Fruit fly (Drosophila melanogaster) whole organism, embryonic: Measurements from ENCODE around the gene CG14636.

Experiments
- Abd-B ChIP-seq: fragments of 200-800 bp; sonication (Bioruptor generic); optimal IDR thresholded peaks from 2 replicates; lab custom pipeline; 2018; ENCODE audit warnings: missing biosample characterization, mild to moderate bottlenecking, missing genetic modification characterization, moderate library complexity
- Atf6 ChIP-seq: fragments of 200-800 bp; sonication (Bioruptor generic); IDR thresholded peaks from 2 replicates; pipeline ENCODE4 v1.3.6; 2022; ENCODE audit warnings: missing biosample characterization, missing genetic modification characterization
- CG10321 ChIP-seq: fragments of 200-800 bp; sonication (Bioruptor generic); IDR thresholded peaks from 2 replicates; pipeline ENCODE4 v1.3.6; 2022; ENCODE audit warnings: missing biosample characterization, missing genetic modification characterization
- CG10366 ChIP-seq: fragments of 200-800 bp; sonication (Bioruptor generic); IDR thresholded peaks from 2 replicates; pipeline ENCODE4 v1.3.6; 2022; ENCODE audit warnings: missing biosample characterization, missing genetic modification characterization
- CG11560 ChIP-seq: fragments of 200-800 bp; sonication (Bioruptor generic); IDR thresholded peaks from 3 replicates; pipeline ENCODE4 v1.3.6; 2022; ENCODE audit warnings: missing biosample characterization, missing genetic modification characterization
- CG13287 ChIP-seq: fragments of 200-800 bp; sonication (Bioruptor generic); IDR thresholded peaks from 2 replicates; pipeline ENCODE4 v1.3.6; 2022; ENCODE audit warnings: missing biosample characterization, missing genetic modification characterization; ENCODE audit not compliant: partially characterized antibody
- CG13296 ChIP-seq: fragments of 200-800 bp; sonication (Bioruptor generic); optimal IDR thresholded peaks from 3 replicates; lab custom pipeline; 2018; ENCODE audit warnings: missing biosample characterization, mild to moderate bottlenecking, missing genetic modification characterization
- CG14014 ChIP-seq: fragments of 200-800 bp; sonication (Bioruptor generic); IDR thresholded peaks from 2 replicates; pipeline ENCODE4 v1.3.6; 2022; ENCODE audit warnings: missing biosample characterization, missing genetic modification characterization
- CG16779 ChIP-seq: fragments of 200-800 bp; sonication (Bioruptor generic); IDR thresholded peaks from 2 replicates; pipeline ENCODE4 v1.3.6; 2022; ENCODE audit warnings: missing biosample characterization, missing genetic modification characterization
- CG17385 ChIP-seq: fragments of 200-800 bp; sonication (Bioruptor generic); optimal IDR thresholded peaks from 3 replicates; lab custom pipeline; 2018; ENCODE audit warnings: missing biosample characterization, mild to moderate bottlenecking, missing genetic modification characterization
- CG17568 ChIP-seq: fragments of 200-800 bp; sonication (Bioruptor generic); optimal IDR thresholded peaks from 2 replicates; lab custom pipeline; 2018; ENCODE audit warnings: missing biosample characterization, mild to moderate bottlenecking, missing genetic modification characterization, moderate library complexity
- CG2202 ChIP-seq: fragments of 200-800 bp; sonication (Bioruptor generic); optimal IDR thresholded peaks from 2 replicates; lab custom pipeline; 2018; ENCODE audit warnings: missing biosample characterization, mild to moderate bottlenecking, missing genetic modification characterization
- CG2875 ChIP-seq: fragments of 200-800 bp; sonication (Bioruptor generic); optimal IDR thresholded peaks from 2 replicates; lab custom pipeline; 2017; ENCODE audit warnings: missing biosample characterization, mild to moderate bottlenecking, missing genetic modification characterization, missing genetic modification reagents
- CG3065 ChIP-seq: fragments of 200-800 bp; sonication (Bioruptor generic); optimal IDR thresholded peaks from 2 replicates; lab custom pipeline; 2016; ENCODE audit warnings: missing biosample characterization, missing genetic modification characterization
- CG33557 ChIP-seq: fragments of 200-800 bp; sonication (Bioruptor generic); optimal IDR thresholded peaks from 2 replicates; lab custom pipeline; 2019; ENCODE audit warnings: missing biosample characterization, mild to moderate bottlenecking, missing genetic modification characterization, moderate library complexity
- CG42726 ChIP-seq: fragments of 200-800 bp; sonication (Bioruptor generic); IDR thresholded peaks from 2 replicates; pipeline ENCODE4 v1.3.6; 2022; ENCODE audit warnings: missing biosample characterization, missing genetic modification characterization; ENCODE audit not compliant: partially characterized antibody
- CG8924 ChIP-seq: fragments of 200-800 bp; optimal IDR thresholded peaks from 3 replicates; lab custom pipeline; 2019; ENCODE audit warnings: missing biosample characterization, mild to moderate bottlenecking, missing genetic modification characterization, moderate library complexity
- D19A ChIP-seq: fragments of 200-800 bp; optimal IDR thresholded peaks from 3 replicates; lab custom pipeline; 2019; ENCODE audit warnings: missing biosample characterization, mild to moderate bottlenecking, missing genetic modification characterization, moderate library complexity
- Doc3 ChIP-seq: fragments of 200-800 bp; sonication (Bioruptor generic); IDR thresholded peaks from 3 replicates; pipeline ENCODE4 v1.3.6; 2022; ENCODE audit warnings: missing biosample characterization, missing genetic modification characterization; ENCODE audit not compliant: partially characterized antibody
- Ets65A ChIP-seq: fragments of 200-800 bp; sonication (Bioruptor generic); peaks from one replicate; lab custom pipeline; 2016; ENCODE audit warnings: missing biosample characterization, missing genetic modification characterization
- Fer1 ChIP-seq: fragments of 200-800 bp; sonication (Bioruptor generic); optimal IDR thresholded peaks from 2 replicates; lab custom pipeline; 2017; ENCODE audit warnings: missing biosample characterization, mild to moderate bottlenecking, missing genetic modification characterization
- H2.0 ChIP-seq: fragments of 200-800 bp; sonication (Bioruptor generic); IDR thresholded peaks from 2 replicates; pipeline ENCODE4 v1.3.6; 2022; ENCODE audit warnings: missing biosample characterization, missing genetic modification characterization
- HLH3B ChIP-seq: fragments of 200-800 bp; sonication (Bioruptor generic); IDR thresholded peaks from 2 replicates; pipeline ENCODE4 v1.3.6; 2022; ENCODE audit warnings: missing biosample characterization, missing genetic modification characterization
- Lim3 ChIP-seq: fragments of 200-800 bp; sonication (Bioruptor generic); IDR thresholded peaks from 2 replicates; pipeline ENCODE4 v1.3.6; 2022; ENCODE audit warnings: missing biosample characterization, missing genetic modification characterization
- MBD-R2 ChIP-seq: fragments of 200-800 bp; sonication (Bioruptor generic); IDR thresholded peaks from 2 replicates; pipeline ENCODE4 v1.3.6; 2022; ENCODE audit warnings: missing biosample characterization, missing genetic modification characterization
- Meics ChIP-seq: fragments of 200-800 bp; sonication (Bioruptor generic); optimal IDR thresholded peaks from 2 replicates; lab custom pipeline; 2017; ENCODE audit warnings: missing biosample characterization, mild to moderate bottlenecking, missing genetic modification characterization
- Ptx1 ChIP-seq: fragments of 200-800 bp; sonication (Bioruptor generic); IDR thresholded peaks from 2 replicates; pipeline ENCODE4 v1.3.6; 2022; ENCODE audit warnings: missing biosample characterization, missing genetic modification characterization
- Ravus ChIP-seq: fragments of 200-800 bp; sonication (Bioruptor generic); IDR thresholded peaks from 2 replicates; pipeline ENCODE4 v1.3.6; 2022; ENCODE audit warnings: missing biosample characterization, missing genetic modification characterization
- Side ChIP-seq: fragments of 200-800 bp; sonication (Bioruptor generic); optimal IDR thresholded peaks from 2 replicates; lab custom pipeline; 2016; ENCODE audit warnings: missing biosample characterization, missing genetic modification characterization
- Sin3A ChIP-seq: fragments of >200 bp; optimal IDR thresholded peaks from 2 replicates; lab custom pipeline; 2018
- Sry-β ChIP-seq: fragments of 200-800 bp; sonication (Bioruptor generic); optimal IDR thresholded peaks from 2 replicates; lab custom pipeline; 2018; ENCODE audit warnings: missing biosample characterization, mild to moderate bottlenecking, missing genetic modification characterization, moderate library complexity
- TFAM ChIP-seq: fragments of 200-800 bp; sonication (Bioruptor generic); optimal IDR thresholded peaks from 2 replicates; lab custom pipeline; 2017; ENCODE audit warnings: missing biosample characterization, missing genetic modification characterization, inconsistent platforms
- Taf1 ChIP-seq: fragments of 200-800 bp; sonication (Bioruptor generic); IDR thresholded peaks from 2 replicates; pipeline ENCODE4 v1.3.6; 2022; ENCODE audit warnings: missing biosample characterization, missing genetic modification characterization
- Trl ChIP-seq, 3 experiments: fragments of >200 bp in 2 of 3; fragments of 200-800 bp in 1 of 3; sonication (Bioruptor generic) in 1 of 3; optimal IDR thresholded peaks; 2 replicates in 1 of 3; 3 replicates in 2 of 3; lab custom pipeline; 2016 to 2017; ENCODE audit warnings: missing biosample characterization in 1 of 3, missing genetic modification characterization in 1 of 3
- bsh ChIP-seq, 2 experiments: fragments of 200-800 bp; sonication (Bioruptor generic); optimal IDR thresholded peaks; 2 replicates each; lab custom pipeline; 2017 to 2018; ENCODE audit warnings: mild to moderate bottlenecking in 2 of 2, missing biosample characterization in 2 of 2, missing genetic modification characterization in 2 of 2, moderate library complexity in 1 of 2
- cg ChIP-seq: fragments of 200-800 bp; sonication (Bioruptor generic); optimal IDR thresholded peaks from 3 replicates; lab custom pipeline; 2019; ENCODE audit warnings: missing biosample characterization, mild to moderate bottlenecking, missing genetic modification characterization, moderate library complexity
- jumu ChIP-seq: fragments of 200-800 bp; sonication (Bioruptor generic); optimal IDR thresholded peaks from 3 replicates; lab custom pipeline; 2016; ENCODE audit warnings: missing biosample characterization, missing genetic modification characterization
- lola ChIP-seq, 3 experiments: fragments of >200 bp in 2 of 3; fragments of 200-800 bp in 1 of 3; sonication (Bioruptor generic) in 1 of 3; optimal IDR thresholded peaks; 2 replicates each; lab custom pipeline; 2017 to 2019; ENCODE audit warnings: missing biosample characterization in 3 of 3, missing genetic modification characterization in 3 of 3, mild to moderate bottlenecking in 1 of 3, moderate library complexity in 1 of 3
- maf-S ChIP-seq: fragments of 200-800 bp; sonication (Bioruptor generic); optimal IDR thresholded peaks from 2 replicates; lab custom pipeline; 2016; ENCODE audit warnings: missing biosample characterization, missing genetic modification characterization
- mirr ChIP-seq: fragments of 200-800 bp; sonication (Bioruptor generic); optimal IDR thresholded peaks from 3 replicates; lab custom pipeline; 2018; ENCODE audit warnings: missing biosample characterization, mild to moderate bottlenecking, missing genetic modification characterization
- mld ChIP-seq: fragments of 200-800 bp; sonication (Bioruptor generic); IDR thresholded peaks from 3 replicates; pipeline ENCODE4 v1.3.6; 2022; ENCODE audit warnings: missing biosample characterization, missing genetic modification characterization; ENCODE audit not compliant: partially characterized antibody
- oc ChIP-seq: fragments of 200-800 bp; sonication (Bioruptor generic); optimal IDR thresholded peaks from 2 replicates; lab custom pipeline; 2018; ENCODE audit warnings: missing biosample characterization, mild to moderate bottlenecking, missing genetic modification characterization, moderate library complexity
- onecut ChIP-seq: fragments of 200-800 bp; sonication (Bioruptor generic); IDR thresholded peaks from 2 replicates; pipeline ENCODE4 v1.3.6; 2022; ENCODE audit warnings: missing biosample characterization, missing genetic modification characterization
- pb ChIP-seq: fragments of 200-800 bp; sonication (Bioruptor generic); optimal IDR thresholded peaks from 3 replicates; lab custom pipeline; 2016; ENCODE audit warnings: missing biosample characterization, missing genetic modification characterization
- pho ChIP-seq: fragments of 200-800 bp; sonication (Bioruptor generic); optimal IDR thresholded peaks from 2 replicates; lab custom pipeline; 2016; ENCODE audit warnings: missing biosample characterization, missing genetic modification characterization
- sens ChIP-seq: fragments of 200-800 bp; sonication (Bioruptor generic); peaks from one replicate; lab custom pipeline; 2016; ENCODE audit warnings: missing biosample characterization, missing genetic modification characterization
- sna ChIP-seq: fragments of 200-800 bp; sonication (Bioruptor generic); IDR thresholded peaks from 2 replicates; pipeline ENCODE4 v1.3.6; 2022; ENCODE audit warnings: missing biosample characterization, missing genetic modification characterization; ENCODE audit not compliant: partially characterized antibody
- usp ChIP-seq: fragments of >200 bp; optimal IDR thresholded peaks from 2 replicates; lab custom pipeline; 2017; ENCODE audit warnings: missing biosample characterization, missing genetic modification characterization
- yki ChIP-seq: fragments of >200 bp; optimal IDR thresholded peaks from 3 replicates; lab custom pipeline; 2018
- zen2 ChIP-seq: fragments of 200-800 bp; sonication (Bioruptor generic); IDR thresholded peaks from 3 replicates; pipeline ENCODE4 v1.3.6; 2022; ENCODE audit warnings: missing biosample characterization, missing genetic modification characterization; ENCODE audit not compliant: partially characterized antibody

CG14636 gene

DNA sequence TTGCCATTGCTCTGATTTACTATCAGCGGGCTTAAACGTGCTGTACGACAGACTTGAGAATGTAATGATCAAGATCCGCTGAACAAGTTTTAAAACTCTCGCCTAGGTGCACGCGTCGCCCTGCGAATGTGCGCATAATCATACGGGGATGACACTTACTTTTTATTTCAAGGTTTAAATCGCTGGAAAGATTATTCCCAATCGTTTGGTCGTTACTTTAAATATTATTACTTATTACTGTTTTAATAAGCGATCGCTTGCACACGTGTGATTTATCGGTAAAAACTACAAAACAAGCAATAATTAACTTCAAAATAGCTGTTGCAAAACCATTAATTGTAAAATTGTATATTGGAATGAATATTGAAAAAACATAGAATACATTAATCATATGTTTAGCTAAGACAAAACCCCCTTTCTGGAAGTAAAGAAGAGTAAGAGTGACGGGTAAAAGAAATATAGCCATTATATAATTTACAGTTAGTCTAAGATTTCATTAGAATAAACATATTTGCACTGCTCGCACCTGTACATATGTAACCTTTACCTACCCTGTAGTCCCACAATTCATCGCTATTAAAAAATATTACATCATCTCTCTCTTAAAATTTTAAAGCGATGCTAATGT lies 14.1 kb upstream of the CG14636 start, which contains the start of gene DhpD (continued):
- TF ChIP-seq TFAM (no peak), sna (GFP tag; lab: Robert Waterston, UW) (no peak), oc (tag; lab: Kevin White, UChicago) (no peak), mirr (GFP tag; lab: Kevin White, UChicago) (peak; percentile 55), Lim3 (GFP tag; lab: Robert Waterston, UW) (no peak), Fer1 (GFP tag; lab: Kevin White, UChicago) (peak; percentile 75), yki (lab: Kevin White, UChicago) (no peak), Sin3A (lab: Kevin White, UChicago) (no peak), Abd-B (GFP tag; lab: Kevin White, UChicago) (no peak), CG10366 (GFP tag; lab: Robert Waterston, UW) (peak; percentile 66), D19A (tag; lab: Kevin White, UChicago) (peak; percentile 70), cg (GFP tag; lab: Kevin White, UChicago) (no peak), Doc3 (GFP tag; lab: Robert Waterston, UW) (no peak), pb (GFP tag; lab: Kevin White, UChicago) (no peak), mld (GFP tag; lab: Robert Waterston, UW) (peak; percentile 85), Ets65A (GFP tag; lab: Kevin White, UChicago) (peak; percentile 78), Atf6 (peak; percentile 69), H2.0 (GFP tag; lab: Robert Waterston, UW) (peak; percentile 25; the same call in 1 of the 2 replicates), CG13296 (GFP tag; lab: Kevin White, UChicago) (peak; percentile 70), CG2875 (GFP tag; lab: Kevin White, UChicago) (no peak), CG33557 (GFP tag; lab: Kevin White, UChicago) (no peak), Ptx1 (GFP tag; lab: Robert Waterston, UW) (peak; percentile 77), Sry-β (no peak), Meics (peak; percentile 75), CG2202 (tag; lab: Kevin White, UChicago) (no peak), CG16779 (GFP tag; lab: Robert Waterston, UW) (peak; percentile 58), CG17385 (GFP tag; lab: Kevin White, UChicago) (peak; percentile 71), Trl (optimal IDR thresholded peaks at IDR 0.05; lab: Kevin White, UChicago) (no peak), Trl (GFP tag; optimal IDR thresholded peaks at IDR 0.05; lab: Kevin White, UChicago) (peak; percentile 13), usp (GFP tag; lab: Kevin White, UChicago) (no peak), sens (GFP tag; lab: Kevin White, UChicago) (peak; percentile 87), HLH3B (peak; percentile 76), lola (GFP tag; optimal IDR thresholded peaks at IDR 0.05; lab: Kevin White, UChicago) (peak in 1 of 3 experiments; percentile 5), CG42726 (GFP tag; lab: Robert Waterston, UW) (peak; percentile 88; the same call in 1 of the 2 replicates), maf-S (GFP tag; lab: Kevin White, UChicago) (no peak), Side (no peak), CG8924 (tag; lab: Kevin White, UChicago) (no peak), pho (GFP tag; lab: Kevin White, UChicago) (peak; percentile 57), CG3065 (no peak), MBD-R2 (GFP tag; lab: Robert Waterston, UW) (peak; percentile 73), CG11560 (tag; lab: Robert Waterston, UW) (peak; percentile 56; the same call in 1 of the 3 replicates), onecut (peak; percentile 60), CG14014 (GFP tag; lab: Robert Waterston, UW) (peak; percentile 54), CG13287 (GFP tag; lab: Robert Waterston, UW) (peak; percentile 68), zen2 (GFP tag; lab: Robert Waterston, UW) (no peak), CG10321 (GFP tag; lab: Robert Waterston, UW) (no peak), Taf1 (GFP tag; lab: Robert Waterston, UW) (0 out of 2 replicates have a peak, but pooled peaks have one; percentile 56), bsh (GFP tag; optimal IDR thresholded peaks at IDR 0.05; lab: Kevin White, UChicago) (peak; percentile 34 to 64), Ravus (GFP tag; lab: Robert Waterston, UW) (no peak), jumu (GFP tag; lab: Kevin White, UChicago) (no peak), CG17568 (GFP tag; lab: Kevin White, UChicago) (no peak)
